Fruit fly (Drosophila melanogaster) whole organism, embryonic: ENCODE data around the gene CG6023.

Experiments
- ATbp ChIP-seq: fragments of 200-800 bp; sonication (Bioruptor generic); optimal IDR thresholded peaks from 2 replicates; lab custom pipeline; 2017; ENCODE audit warnings: missing biosample characterization, mild to moderate bottlenecking, missing genetic modification characterization, missing genetic modification reagents
- Asciz ChIP-seq: fragments of 200-800 bp; sonication (Bioruptor generic); optimal IDR thresholded peaks from 2 replicates; lab custom pipeline; 2017; ENCODE audit warnings: missing biosample characterization, mild to moderate bottlenecking, missing genetic modification characterization, missing genetic modification reagents
- CG10267 ChIP-seq: fragments of 200-800 bp; sonication (Bioruptor generic); optimal IDR thresholded peaks from 2 replicates; lab custom pipeline; 2018; ENCODE audit warnings: missing biosample characterization, mild to moderate bottlenecking, missing genetic modification characterization, moderate library complexity
- CG10321 ChIP-seq: fragments of 200-800 bp; sonication (Bioruptor generic); IDR thresholded peaks from 2 replicates; pipeline ENCODE4 v1.3.6; 2022; ENCODE audit warnings: missing biosample characterization, missing genetic modification characterization
- CG10959 ChIP-seq: fragments of 200-800 bp; sonication (Bioruptor generic); IDR thresholded peaks from 2 replicates; pipeline ENCODE4 v1.3.6; 2022; ENCODE audit warnings: missing biosample characterization, missing genetic modification characterization
- CG12104 ChIP-seq: fragments of 200-800 bp; sonication (Bioruptor generic); optimal IDR thresholded peaks from 3 replicates; lab custom pipeline; 2016; ENCODE audit warnings: missing biosample characterization, missing genetic modification characterization
- CG12236 ChIP-seq: fragments of 200-800 bp; sonication (Bioruptor generic); optimal IDR thresholded peaks from 2 replicates; lab custom pipeline; 2016; ENCODE audit warnings: missing biosample characterization, missing genetic modification characterization
- CG14050 ChIP-seq: fragments of 200-800 bp; sonication (Bioruptor generic); IDR thresholded peaks from 3 replicates; pipeline ENCODE4 v1.3.6; 2022; ENCODE audit warnings: missing biosample characterization, missing genetic modification characterization
- CG14441 ChIP-seq: fragments of 200-800 bp; sonication (Bioruptor generic); IDR thresholded peaks from 2 replicates; pipeline ENCODE4 v1.3.6; 2022; ENCODE audit warnings: missing biosample characterization, missing genetic modification characterization
- CG14860 ChIP-seq: fragments of 200-800 bp; sonication (Bioruptor generic); IDR thresholded peaks from 3 replicates; pipeline ENCODE4 v1.3.6; 2022; ENCODE audit warnings: missing biosample characterization, missing genetic modification characterization; ENCODE audit not compliant: partially characterized antibody
- CG1647 ChIP-seq: fragments of 200-800 bp; sonication (Bioruptor generic); optimal IDR thresholded peaks from 3 replicates; lab custom pipeline; 2016; ENCODE audit warnings: missing biosample characterization, missing genetic modification characterization
- CG16779 ChIP-seq: fragments of 200-800 bp; sonication (Bioruptor generic); IDR thresholded peaks from 2 replicates; pipeline ENCODE4 v1.3.6; 2022; ENCODE audit warnings: missing biosample characterization, missing genetic modification characterization
- CG17361 ChIP-seq: fragments of 200-800 bp; sonication (Bioruptor generic); IDR thresholded peaks from 3 replicates; pipeline ENCODE4 v1.3.6; 2022; ENCODE audit warnings: missing biosample characterization, missing genetic modification characterization
- CG18476 ChIP-seq: fragments of 200-800 bp; sonication (Bioruptor generic); optimal IDR thresholded peaks from 2 replicates; lab custom pipeline; 2016; ENCODE audit warnings: missing biosample characterization, mild to moderate bottlenecking, missing genetic modification characterization
- CG31441 ChIP-seq: fragments of 200-800 bp; sonication (Bioruptor generic); IDR thresholded peaks from 2 replicates; pipeline ENCODE4 v1.3.6; 2022; ENCODE audit warnings: missing biosample characterization, missing genetic modification characterization
- CG4854 ChIP-seq: fragments of 200-800 bp; sonication (Bioruptor generic); optimal IDR thresholded peaks from 2 replicates; lab custom pipeline; 2016; ENCODE audit warnings: missing biosample characterization, missing genetic modification characterization, inconsistent platforms
- CG5953 ChIP-seq: fragments of 200-800 bp; sonication (Bioruptor generic); IDR thresholded peaks from 2 replicates; pipeline ENCODE4 v1.3.6; 2022; ENCODE audit warnings: missing biosample characterization, missing genetic modification characterization
- CG6683 ChIP-seq: fragments of 200-800 bp; sonication (Bioruptor generic); optimal IDR thresholded peaks from 2 replicates; lab custom pipeline; 2017; ENCODE audit warnings: missing biosample characterization, mild to moderate bottlenecking, missing genetic modification characterization, missing genetic modification reagents
- CG7357 ChIP-seq: fragments of 200-800 bp; sonication (Bioruptor generic); IDR thresholded peaks from 3 replicates; pipeline ENCODE4 v1.3.6; 2022; ENCODE audit warnings: missing biosample characterization, missing genetic modification characterization
- CG8944 ChIP-seq: fragments of 200-800 bp; sonication (Bioruptor generic); optimal IDR thresholded peaks from 3 replicates; lab custom pipeline; 2016; ENCODE audit warnings: missing biosample characterization, missing genetic modification characterization
- D19B ChIP-seq: fragments of 200-800 bp; sonication (Bioruptor generic); optimal IDR thresholded peaks from 2 replicates; lab custom pipeline; 2017; ENCODE audit warnings: missing biosample characterization, mild to moderate bottlenecking, missing genetic modification characterization
- Hand ChIP-seq: fragments of 200-800 bp; sonication (Bioruptor generic); optimal IDR thresholded peaks from 2 replicates; lab custom pipeline; 2017; ENCODE audit warnings: mild to moderate bottlenecking, missing biosample characterization, missing genetic modification reagents, missing genetic modification characterization
- HmgD ChIP-seq: fragments of 200-800 bp; sonication (Bioruptor generic); optimal IDR thresholded peaks from 3 replicates; lab custom pipeline; 2016; ENCODE audit warnings: missing biosample characterization, missing genetic modification characterization
- Hr51 ChIP-seq, 2 experiments: fragments of 200-800 bp; sonication (Bioruptor generic); optimal IDR thresholded peaks; 2 replicates in 1 of 2; 3 replicates in 1 of 2; lab custom pipeline; 2016 to 2018; ENCODE audit warnings: missing biosample characterization in 2 of 2, missing genetic modification characterization in 2 of 2, mild to moderate bottlenecking in 1 of 2, moderate library complexity in 1 of 2
- Mrtf ChIP-seq: fragments of 200-800 bp; sonication (Bioruptor generic); IDR thresholded peaks from 3 replicates; pipeline ENCODE4 v1.3.6; 2022; ENCODE audit warnings: missing biosample characterization, missing genetic modification characterization
- Nf-YA ChIP-seq: fragments of 200-800 bp; sonication (Bioruptor generic); IDR thresholded peaks from 2 replicates; pipeline ENCODE4 v1.3.6; 2022; ENCODE audit warnings: missing biosample characterization, missing genetic modification characterization
- Optix ChIP-seq: fragments of 200-800 bp; sonication (Bioruptor generic); IDR thresholded peaks from 3 replicates; pipeline ENCODE4 v1.3.6; 2022; ENCODE audit warnings: missing biosample characterization, missing genetic modification characterization
- Ravus ChIP-seq: fragments of 200-800 bp; sonication (Bioruptor generic); IDR thresholded peaks from 2 replicates; pipeline ENCODE4 v1.3.6; 2022; ENCODE audit warnings: missing biosample characterization, missing genetic modification characterization
- Scr ChIP-seq: fragments of 200-800 bp; sonication (Bioruptor generic); IDR thresholded peaks from 2 replicates; pipeline ENCODE4 v1.3.6; 2022; ENCODE audit warnings: missing biosample characterization, missing genetic modification characterization; ENCODE audit not compliant: partially characterized antibody
- TFAM ChIP-seq: fragments of 200-800 bp; sonication (Bioruptor generic); optimal IDR thresholded peaks from 2 replicates; lab custom pipeline; 2017; ENCODE audit warnings: missing biosample characterization, missing genetic modification characterization, inconsistent platforms
- Xbp1 ChIP-seq: fragments of 200-800 bp; sonication (Bioruptor generic); optimal IDR thresholded peaks from 3 replicates; lab custom pipeline; 2016; ENCODE audit warnings: missing biosample characterization, mild to moderate bottlenecking, missing genetic modification characterization
- al ChIP-seq: fragments of 200-800 bp; sonication (Bioruptor generic); IDR thresholded peaks from 2 replicates; pipeline ENCODE4 v1.3.6; 2022; ENCODE audit warnings: missing biosample characterization, missing genetic modification characterization
- ase ChIP-seq: fragments of 200-800 bp; sonication (Bioruptor generic); IDR thresholded peaks from 3 replicates; pipeline ENCODE4 v1.3.6; 2022; ENCODE audit warnings: missing biosample characterization, missing genetic modification characterization
- bab2 ChIP-seq: fragments of 200-800 bp; sonication (Bioruptor generic); optimal IDR thresholded peaks from 2 replicates; lab custom pipeline; 2016; ENCODE audit warnings: missing biosample characterization, missing genetic modification characterization
- btn ChIP-seq: fragments of 200-800 bp; sonication (Bioruptor generic); optimal IDR thresholded peaks from 2 replicates; lab custom pipeline; 2016; ENCODE audit warnings: missing biosample characterization, missing genetic modification characterization
- chinmo ChIP-seq: fragments of 200-800 bp; sonication (Bioruptor generic); IDR thresholded peaks from 4 replicates; pipeline ENCODE4 v1.3.6; 2022; ENCODE audit warnings: missing biosample characterization, missing genetic modification characterization; ENCODE audit not compliant: partially characterized antibody
- cwo ChIP-seq: fragments of 200-800 bp; sonication (Bioruptor generic); optimal IDR thresholded peaks from 3 replicates; lab custom pipeline; 2017; ENCODE audit warnings: missing biosample characterization, missing genetic modification characterization, mild to moderate bottlenecking, moderate library complexity, missing genetic modification reagents
- fd3F ChIP-seq: fragments of 200-800 bp; sonication (Bioruptor generic); optimal IDR thresholded peaks from 2 replicates; lab custom pipeline; 2018; ENCODE audit warnings: missing biosample characterization, mild to moderate bottlenecking, missing genetic modification characterization, moderate library complexity
- fu2 ChIP-seq: fragments of 200-800 bp; sonication (Bioruptor generic); optimal IDR thresholded peaks from 2 replicates; lab custom pipeline; 2016; ENCODE audit warnings: missing biosample characterization, missing genetic modification characterization
- gro ChIP-seq: fragments of 200-800 bp; sonication (Bioruptor generic); optimal IDR thresholded peaks from 2 replicates; lab custom pipeline; 2016; ENCODE audit warnings: missing biosample characterization, missing genetic modification characterization
- hbn ChIP-seq: fragments of 200-800 bp; sonication (Bioruptor generic); IDR thresholded peaks from 2 replicates; pipeline ENCODE4 v1.3.6; 2022; ENCODE audit warnings: missing biosample characterization, missing genetic modification characterization; ENCODE audit not compliant: partially characterized antibody
- lola ChIP-seq, 3 experiments: fragments of >200 bp in 2 of 3; fragments of 200-800 bp in 1 of 3; sonication (Bioruptor generic) in 1 of 3; optimal IDR thresholded peaks; 2 replicates each; lab custom pipeline; 2017 to 2019; ENCODE audit warnings: missing biosample characterization in 3 of 3, missing genetic modification characterization in 3 of 3, mild to moderate bottlenecking in 1 of 3, moderate library complexity in 1 of 3
- nmo ChIP-seq: fragments of 200-800 bp; sonication (Bioruptor generic); optimal IDR thresholded peaks from 2 replicates; lab custom pipeline; 2018; ENCODE audit warnings: missing biosample characterization, mild to moderate bottlenecking, missing genetic modification characterization, moderate library complexity
- odd ChIP-seq: fragments of 200-800 bp; sonication (Bioruptor generic); optimal IDR thresholded peaks from 2 replicates; lab custom pipeline; 2017; ENCODE audit warnings: missing biosample characterization, mild to moderate bottlenecking, missing genetic modification characterization
- pros ChIP-seq: fragments of 200-800 bp; sonication (Bioruptor generic); optimal IDR thresholded peaks from 3 replicates; lab custom pipeline; 2019; ENCODE audit warnings: missing biosample characterization, mild to moderate bottlenecking, missing genetic modification characterization, moderate library complexity
- schlank ChIP-seq: fragments of 200-800 bp; sonication (Bioruptor generic); optimal IDR thresholded peaks from 2 replicates; lab custom pipeline; 2018; ENCODE audit warnings: missing biosample characterization, mild to moderate bottlenecking, missing genetic modification characterization
- sna ChIP-seq: fragments of 200-800 bp; sonication (Bioruptor generic); IDR thresholded peaks from 2 replicates; pipeline ENCODE4 v1.3.6; 2022; ENCODE audit warnings: missing biosample characterization, missing genetic modification characterization; ENCODE audit not compliant: partially characterized antibody
- tgo ChIP-seq: fragments of 200-800 bp; sonication (Bioruptor generic); IDR thresholded peaks from 3 replicates; pipeline ENCODE4 v1.3.6; 2022; ENCODE audit warnings: missing biosample characterization, missing genetic modification characterization
- tin ChIP-seq: fragments of 200-800 bp; sonication (Bioruptor generic); optimal IDR thresholded peaks from 3 replicates; lab custom pipeline; 2016; ENCODE audit warnings: missing biosample characterization, missing genetic modification characterization
- zfh1 ChIP-seq: fragments of 200-800 bp; sonication (Bioruptor generic); IDR thresholded peaks from 3 replicates; pipeline ENCODE4 v1.3.6; 2022; ENCODE audit warnings: missing biosample characterization, missing genetic modification characterization
- zfh2 ChIP-seq: fragments of 200-800 bp; sonication (Bioruptor generic); optimal IDR thresholded peaks from 2 replicates; lab custom pipeline; 2016; ENCODE audit warnings: missing biosample characterization, missing genetic modification characterization

CG6023 gene

dm6 chrX:18319912-18320520 lies 977 bp downstream of the CG6023 start (continued):
- no peak for TF ChIP-seq sna
- TF ChIP-seq schlank (tag; lab: Kevin White, UChicago): no peak
- no peak for TF ChIP-seq CG7357 (GFP tag; lab: Robert Waterston, UW)
- TF ChIP-seq Asciz: no peak
- no peak for TF ChIP-seq nmo (GFP tag; lab: Kevin White, UChicago)
- TF ChIP-seq lola (GFP tag; optimal IDR thresholded peaks at IDR 0.05; lab: Kevin White, UChicago): no peak
- TF ChIP-seq CG14441: no peak
- no peak for TF ChIP-seq btn
- no peak for TF ChIP-seq CG16779 (GFP tag; lab: Robert Waterston, UW)
- no peak for TF ChIP-seq Hand (GFP tag; lab: Kevin White, UChicago)
- no peak for TF ChIP-seq Hr51 (GFP tag; optimal IDR thresholded peaks at IDR 0.05; lab: Kevin White, UChicago)
- no peak for TF ChIP-seq fd3F
- no peak for TF ChIP-seq fu2 (GFP tag; lab: Kevin White, UChicago)
- TF ChIP-seq zfh2 (GFP tag; lab: Kevin White, UChicago): peak; percentile 30
- TF ChIP-seq CG12236 (GFP tag; lab: Kevin White, UChicago): no peak
- no peak for TF ChIP-seq CG31441
- TF ChIP-seq zfh1: no peak
- TF ChIP-seq Optix (GFP tag; lab: Robert Waterston, UW): no peak
- TF ChIP-seq HmgD (GFP tag; lab: Kevin White, UChicago): no peak
- no peak for TF ChIP-seq al (GFP tag; lab: Robert Waterston, UW)
- no peak for TF ChIP-seq CG1647
- TF ChIP-seq CG5953: no peak
- no peak for TF ChIP-seq CG10959
- TF ChIP-seq Mrtf (GFP tag; lab: Robert Waterston, UW): no peak
- 0 out of 4 replicates have a peak, but pooled peaks have one; percentile 40 for TF ChIP-seq chinmo
- TF ChIP-seq Xbp1: no peak
- no peak for TF ChIP-seq cwo (GFP tag; lab: Kevin White, UChicago)
- no peak for TF ChIP-seq CG18476
- TF ChIP-seq ase (GFP tag; lab: Robert Waterston, UW): no peak
- TF ChIP-seq Scr (GFP tag; lab: Robert Waterston, UW): no peak
- no peak for TF ChIP-seq pros (GFP tag; lab: Kevin White, UChicago)
- TF ChIP-seq gro (GFP tag; lab: Kevin White, UChicago): no peak
- TF ChIP-seq CG6683 (GFP tag; lab: Kevin White, UChicago): no peak
- TF ChIP-seq CG10267 (tag; lab: Kevin White, UChicago): no peak
- TF ChIP-seq CG14860: no peak
- no peak for TF ChIP-seq Ravus (GFP tag; lab: Robert Waterston, UW)
- no peak for TF ChIP-seq CG12104
- TF ChIP-seq D19B (GFP tag; lab: Kevin White, UChicago): no peak
- no peak for TF ChIP-seq ATbp (GFP tag; lab: Kevin White, UChicago)
- TF ChIP-seq Nf-YA (GFP tag; lab: Robert Waterston, UW): no peak
- no peak for TF ChIP-seq CG4854 (GFP tag; lab: Kevin White, UChicago)
- TF ChIP-seq hbn (GFP tag; lab: Robert Waterston, UW): no peak
- no peak for TF ChIP-seq tin
- no peak for TF ChIP-seq CG10321
- no peak for TF ChIP-seq CG14050
- TF ChIP-seq TFAM (GFP tag; lab: Kevin White, UChicago): no peak
- TF ChIP-seq odd: no peak
- TF ChIP-seq CG8944: no peak
- no peak for TF ChIP-seq bab2 (GFP tag; lab: Kevin White, UChicago)
- TF ChIP-seq CG17361 (GFP tag; lab: Robert Waterston, UW): peak; percentile 34; the same call in 1 of the 3 replicates
- TF ChIP-seq tgo (GFP tag; lab: Robert Waterston, UW): no peak
